Fruit fly (Drosophila melanogaster) S2 (cell line): ENCODE results near the gene ERR.

ENCODE experiments used
- CG8478 ChIP-seq: fragments of >200 bp; optimal IDR thresholded peaks from 2 replicates; lab custom pipeline; 2018
- CTCF ChIP-seq, 2 experiments: fragments of >200 bp; optimal IDR thresholded peaks; 2 replicates each; lab custom pipeline; 2018

dm6 chr3L:8191042-8191613 is 4.7 kb upstream of the ERR start, which contains the start of gene MED24:
- TF ChIP-seq CTCF (optimal IDR thresholded peaks at IDR 0.05; lab: Kevin White, UChicago) (no peak), CG8478 (no peak)
